Worm (Caenorhabditis elegans) whole organism, L2 larva: ENCODE results near the gene D1014.13.

Source experiments
- Y55F3AM.14 ChIP-seq: fragments of 200-800 bp; sonication (Bioruptor generic); optimal IDR thresholded peaks from 2 replicates; lab custom pipeline; 2018; ENCODE audit warnings: mild to moderate bottlenecking, missing genetic modification characterization, missing compliant biosample characterization
- alr-1 ChIP-seq: fragments of 150-350 bp; optimal IDR thresholded peaks from 2 replicates; lab custom pipeline; 2014; ENCODE audit warnings: missing biosample characterization, missing genetic modification characterization
- elt-1 ChIP-seq: fragments of 150-350 bp; optimal IDR thresholded peaks from 2 replicates; lab custom pipeline; 2014; ENCODE audit warnings: missing biosample characterization, missing genetic modification characterization
- lin-13 ChIP-seq: fragments of 150-350 bp; optimal IDR thresholded peaks from 2 replicates; lab custom pipeline; 2014; ENCODE audit warnings: missing biosample characterization, missing genetic modification reagents, missing genetic modification characterization
- nhr-6 ChIP-seq: fragments of 150-350 bp; optimal IDR thresholded peaks from 2 replicates; lab custom pipeline; 2014; ENCODE audit warnings: missing biosample characterization, missing genetic modification characterization
- zag-1 ChIP-seq: fragments of 150-350 bp; optimal IDR thresholded peaks from 2 replicates; lab custom pipeline; 2014; ENCODE audit warnings: missing biosample characterization, missing genetic modification characterization

DNA sequence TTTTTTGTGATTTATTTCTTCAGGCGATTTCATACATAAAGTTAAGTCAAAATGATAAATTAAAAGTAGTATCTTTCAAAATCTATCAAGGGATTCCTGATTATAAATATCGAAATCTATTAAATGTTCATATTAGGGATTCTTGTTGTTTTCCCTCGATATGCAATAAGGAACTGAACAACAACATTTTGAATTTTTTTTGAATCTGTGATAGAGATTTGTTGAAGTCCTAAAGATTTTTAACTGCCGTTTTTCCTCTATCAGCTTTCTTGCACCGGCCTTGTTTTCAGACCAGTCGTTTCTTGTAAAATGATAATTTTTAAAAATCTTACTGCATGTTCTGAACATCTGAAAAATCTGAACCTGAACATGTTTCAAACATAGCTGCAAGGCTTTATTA lies 10.3 kb downstream of the D1014.13 start:
- TF ChIP-seq nhr-6 (tag; lab: Kevin White, UChicago) (no peak), zag-1 (tag; lab: Kevin White, UChicago) (no peak), alr-1 (tag; lab: Kevin White, UChicago) (no peak), elt-1 (tag; lab: Kevin White, UChicago) (no peak), Y55F3AM.14 (no peak), lin-13 (GFP tag; lab: Kevin White, UChicago) (no peak)
